Worm (Caenorhabditis elegans) whole organism, L2 larva: ENCODE data around the gene C16C8.20.

ENCODE experiments used
- C34F6.9 ChIP-seq: fragments of 150-350 bp; optimal IDR thresholded peaks from 2 replicates; lab custom pipeline; 2014; ENCODE audit warnings: missing biosample characterization, missing genetic modification characterization
- ceh-82 ChIP-seq: fragments of 150-350 bp; optimal IDR thresholded peaks from 2 replicates; lab custom pipeline; 2014; ENCODE audit warnings: missing biosample characterization, missing genetic modification characterization
- egl-27 ChIP-seq: sonication (generic microtip); optimal IDR thresholded peaks from 3 replicates; lab custom pipeline; 2017; ENCODE audit warnings: missing biosample characterization, missing genetic modification reagents, missing genetic modification characterization
- elt-1 ChIP-seq: fragments of 150-350 bp; optimal IDR thresholded peaks from 2 replicates; lab custom pipeline; 2014; ENCODE audit warnings: missing biosample characterization, missing genetic modification characterization
- mab-5 ChIP-seq: fragments of 150-350 bp; optimal IDR thresholded peaks from 2 replicates; lab custom pipeline; 2014; ENCODE audit warnings: missing biosample characterization, missing genetic modification characterization
- unc-62 ChIP-seq: fragments of 150-350 bp; optimal IDR thresholded peaks from 2 replicates; lab custom pipeline; 2014; ENCODE audit warnings: missing biosample characterization, missing genetic modification reagents, missing genetic modification characterization

DNA sequence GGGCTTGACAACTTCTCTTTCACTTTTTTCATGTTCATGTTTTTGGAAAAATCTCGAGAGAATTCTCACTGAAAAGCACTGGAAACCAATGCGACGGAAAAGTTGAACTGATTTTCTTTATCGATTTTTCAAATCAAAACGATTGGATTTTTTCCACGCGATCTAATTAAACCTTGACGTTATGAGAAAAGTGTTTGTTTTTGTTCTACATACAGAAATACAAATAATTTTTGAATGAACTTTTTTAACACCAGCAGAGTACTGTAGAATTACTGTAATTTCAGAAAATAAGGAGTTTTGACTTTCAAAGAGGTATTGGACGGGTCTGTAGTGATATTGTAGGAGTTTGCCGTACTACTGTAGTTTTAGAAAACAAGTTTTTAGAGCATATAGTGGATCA lies 43.9 kb upstream of the C16C8.20 start, which contains the start of gene nep-10:
- TF ChIP-seq ceh-82 (tag; lab: Kevin White, UChicago) (no peak), egl-27 (tag; lab: Kevin White, UChicago) (no peak), mab-5 (no peak), elt-1 (tag; lab: Kevin White, UChicago) (no peak), C34F6.9 (tag; lab: Kevin White, UChicago) (no peak), unc-62 (GFP tag; lab: Kevin White, UChicago) (no peak)
